Worm (Caenorhabditis elegans): Measurements from ENCODE around the gene fcmt-1.

Gene fcmt-1

ce11 chrII:11723904-11724303 is 14.5 kb upstream of the fcmt-1 start, which contains the start of gene ldh-1:
Gene ldh-1 (plus strand): TSS chrII:11724204.
- TF ChIP-seq lsy-2 (tag; optimal IDR thresholded peaks at IDR 0.05) (no peak), dmd-4 (tag; optimal IDR thresholded peaks at IDR 0.05) (no peak), unc-55 (GFP tag; optimal IDR thresholded peaks at IDR 0.05) (no peak), nhr-129 (tag; optimal IDR thresholded peaks at IDR 0.05) (peak; percentile 77), nhr-21 (tag; optimal IDR thresholded peaks at IDR 0.05) (no peak), ztf-1 (GFP tag; conservative IDR thresholded peaks at IDR 0.05) (no peak), snpc-4 (tag; optimal IDR thresholded peaks at IDR 0.05) (no peak)

DNA sequence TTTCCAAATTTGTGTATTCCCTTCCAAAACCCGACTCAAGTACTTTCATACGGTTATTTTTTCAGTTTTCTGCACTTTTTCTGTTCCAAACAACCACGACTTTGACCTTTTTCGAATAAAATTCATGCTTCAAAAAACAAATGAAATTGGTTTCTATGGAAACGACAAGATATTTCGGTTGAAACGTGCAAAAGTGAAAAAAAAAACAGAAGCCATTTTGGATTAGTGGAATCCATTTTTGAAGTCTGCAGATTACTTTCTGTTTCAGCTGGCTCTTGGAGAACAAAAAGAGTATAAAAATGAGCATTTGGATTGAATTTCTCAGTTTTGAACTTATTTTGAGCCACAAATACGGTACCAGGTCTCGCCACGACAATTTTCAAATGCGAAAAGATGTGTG is 12.8 kb upstream of the fcmt-1 start:
- TF ChIP-seq nhr-21 (tag; optimal IDR thresholded peaks at IDR 0.05) (no peak), C34F6.9 (tag; optimal IDR thresholded peaks at IDR 0.05) (peak; percentile 40), ztf-11 (tag; optimal IDR thresholded peaks at IDR 0.05) (no peak), lsy-2 (tag; optimal IDR thresholded peaks at IDR 0.05) (peak in 1 of 2 experiments; percentile 23), lin-11 (tag; optimal IDR thresholded peaks at IDR 0.05) (peak; percentile 7), sma-9 (GFP tag; optimal IDR thresholded peaks at IDR 0.05) (no peak), sma-9 (tag; optimal IDR thresholded peaks at IDR 0.05) (no peak), sem-4 (tag; optimal IDR thresholded peaks at IDR 0.05) (no peak)

- TF ChIP-seq nhr-237 (tag; optimal IDR thresholded peaks at IDR 0.05) (no peak), alr-1 (tag; optimal IDR thresholded peaks at IDR 0.05) (no peak), nhr-77 (tag; optimal IDR thresholded peaks at IDR 0.05) (no peak), ZK546.5 (tag; optimal IDR thresholded peaks at IDR 0.05) (no peak), R02D3.7 (tag; optimal IDR thresholded peaks at IDR 0.05) (no peak), unc-62 (GFP tag; optimal IDR thresholded peaks at IDR 0.05) (no peak), ama-1 (optimal IDR thresholded peaks at IDR 0.05) (no peak)
Observed at ce11 chrII:11721604-11722003, 12.2 kb upstream of the fcmt-1 start.

DNA sequence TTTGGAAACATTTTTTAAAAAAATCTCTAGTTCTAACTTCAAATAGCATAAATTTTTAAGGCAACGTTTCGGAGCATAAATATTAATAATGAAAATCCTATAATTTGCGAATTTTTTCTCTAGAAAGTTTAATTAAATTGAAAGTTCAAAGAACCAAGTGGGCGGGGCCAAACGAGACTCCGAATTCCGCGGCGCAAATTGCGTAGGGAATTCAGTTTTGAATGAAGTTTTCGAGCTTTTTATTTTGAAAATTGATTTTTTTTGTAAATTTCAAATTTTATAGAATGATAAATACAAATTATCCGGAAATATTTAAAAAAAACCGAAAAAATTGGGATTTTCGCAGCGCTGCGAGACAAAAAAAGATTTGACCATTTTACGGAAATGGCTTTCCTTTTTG is 11.5 kb upstream of the fcmt-1 start:
- no peak for TF ChIP-seq mab-5 (tag; optimal IDR thresholded peaks at IDR 0.05)

- TF ChIP-seq nhr-10 (tag; optimal IDR thresholded peaks at IDR 0.05) (no peak), elt-1 (tag; optimal IDR thresholded peaks at IDR 0.05) (no peak), zag-1 (tag; optimal IDR thresholded peaks at IDR 0.05) (no peak), nhr-237 (tag; optimal IDR thresholded peaks at IDR 0.05) (no peak), aly-2 (tag; optimal IDR thresholded peaks at IDR 0.05) (no peak), snpc-4 (tag; optimal IDR thresholded peaks at IDR 0.05) (no peak)
Observed at ce11 chrII:11720102-11720501, 10.7 kb upstream of the fcmt-1 start, which contains the start of gene F13D12.3. Gene F13D12.3 (plus strand): TSS chrII:11720402.

DNA sequence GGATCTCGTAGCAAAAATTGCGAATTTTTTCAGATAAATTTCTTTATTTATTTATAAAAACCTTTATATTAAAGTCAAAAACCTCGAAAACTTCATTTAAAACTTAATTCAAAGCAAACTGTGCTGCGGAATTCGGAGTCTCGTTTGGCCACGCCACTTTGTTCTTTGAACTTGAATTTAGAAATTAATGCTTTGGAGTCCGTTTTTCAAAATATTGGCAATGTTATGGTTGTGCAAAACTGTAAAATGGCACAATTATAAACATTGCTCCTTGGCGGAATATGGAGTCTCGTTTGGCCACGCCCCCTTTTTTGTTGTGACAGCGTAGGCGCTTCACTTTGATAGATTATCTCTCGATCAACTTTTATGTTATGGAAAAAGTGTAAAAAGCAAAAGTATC is 10.2 kb upstream of the fcmt-1 start:
- TF ChIP-seq blmp-1 (tag; optimal IDR thresholded peaks at IDR 0.05; ENCODE audit: insufficient read depth) (no peak), lsy-2 (tag; optimal IDR thresholded peaks at IDR 0.05) (peak in 1 of 2 experiments; percentile 38)

- TF ChIP-seq snpc-4 (tag; optimal IDR thresholded peaks at IDR 0.05) (peak; percentile 37), ztf-11 (tag; optimal IDR thresholded peaks at IDR 0.05) (no peak)
Observed at ce11 chrII:11714728-11715127, 5.4 kb upstream of the fcmt-1 start.

ce11 chrII:11713569-11713968 is 4.2 kb upstream of the fcmt-1 start, which contains the start of gene F13D12.10:
Gene F13D12.10 (plus strand): TSS chrII:11713799.
- TF ChIP-seq C34F6.9 (tag; optimal IDR thresholded peaks at IDR 0.05), result peak; percentile 17
- TF ChIP-seq nhr-12 (tag; optimal IDR thresholded peaks at IDR 0.05), result no peak
- TF ChIP-seq ZK546.5 (tag; optimal IDR thresholded peaks at IDR 0.05), result no peak
- TF ChIP-seq nhr-25 (tag; optimal IDR thresholded peaks at IDR 0.05), result no peak
- no peak for TF ChIP-seq ama-1 (optimal IDR thresholded peaks at IDR 0.05)
- TF ChIP-seq aly-2 (tag; optimal IDR thresholded peaks at IDR 0.05), result no peak
- no peak for TF ChIP-seq gmeb-1 (tag; optimal IDR thresholded peaks at IDR 0.05)
- TF ChIP-seq unc-55 (GFP tag; optimal IDR thresholded peaks at IDR 0.05), result no peak
- peak; percentile 43 for TF ChIP-seq F13H6.1 (tag; optimal IDR thresholded peaks at IDR 0.05)
- peak; percentile 48 for TF ChIP-seq nhr-129 (tag; optimal IDR thresholded peaks at IDR 0.05)
- TF ChIP-seq zag-1 (tag; optimal IDR thresholded peaks at IDR 0.05), result peak; percentile 60
- no peak for TF ChIP-seq elt-1 (tag; optimal IDR thresholded peaks at IDR 0.05)
- no peak for TF ChIP-seq blmp-1 (tag; optimal IDR thresholded peaks at IDR 0.05; ENCODE audit: insufficient read depth)
- no peak for TF ChIP-seq nhr-6 (tag; optimal IDR thresholded peaks at IDR 0.05)
- no peak for TF ChIP-seq nhr-11 (tag; optimal IDR thresholded peaks at IDR 0.05)
- TF ChIP-seq lsy-2 (tag; optimal IDR thresholded peaks at IDR 0.05), result peak in 1 of 2 experiments; percentile 14
- TF ChIP-seq sma-9 (GFP tag; optimal IDR thresholded peaks at IDR 0.05), result peak; percentile 45
- no peak for TF ChIP-seq sma-9 (tag; optimal IDR thresholded peaks at IDR 0.05)
- no peak for TF ChIP-seq nhr-77 (tag; optimal IDR thresholded peaks at IDR 0.05)
- no peak for TF ChIP-seq nhr-23 (tag; optimal IDR thresholded peaks at IDR 0.05)
- no peak for TF ChIP-seq ceh-82 (tag; optimal IDR thresholded peaks at IDR 0.05)
- TF ChIP-seq egl-27 (tag; optimal IDR thresholded peaks at IDR 0.05), result no peak
- no peak for TF ChIP-seq R02D3.7 (tag; optimal IDR thresholded peaks at IDR 0.05)
- TF ChIP-seq mab-5 (tag; optimal IDR thresholded peaks at IDR 0.05), result no peak
- no peak for TF ChIP-seq lin-39 (tag; optimal IDR thresholded peaks at IDR 0.05)
